Worm (Caenorhabditis elegans): Measurements from ENCODE around the gene vps-16.

DNA sequence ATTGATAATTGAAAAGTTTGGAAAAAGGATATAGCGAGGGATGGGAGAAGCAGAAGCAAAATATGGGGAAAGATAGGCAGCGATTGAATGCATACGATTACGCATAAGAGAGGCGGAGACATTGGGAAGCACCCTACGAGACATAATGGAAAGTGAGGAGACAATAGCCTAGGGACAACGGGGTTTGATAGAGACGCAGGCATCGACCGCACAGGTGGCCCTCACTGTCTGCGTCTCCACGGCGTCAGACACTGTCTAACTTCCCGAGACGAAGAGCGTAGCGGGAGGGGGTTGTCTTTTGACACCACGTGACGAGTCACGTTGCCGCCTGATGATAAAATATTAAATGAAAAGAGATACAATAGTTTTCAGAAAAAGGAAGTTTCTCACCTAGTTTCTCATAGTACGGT is 12.0 kb upstream of the vps-16 start:
- TF ChIP-seq ceh-8 (GFP tag; optimal IDR thresholded peaks at IDR 0.05) (peak; percentile 52), nhr-77 (tag; optimal IDR thresholded peaks at IDR 0.05) (peak; percentile 60), nhr-19 (GFP tag; conservative IDR thresholded peaks at IDR 0.05) (peak; percentile 96), unc-62 (GFP tag; optimal IDR thresholded peaks at IDR 0.05) (no peak), mab-9 (GFP tag; IDR thresholded peaks at IDR 0.05) (peak; percentile 91), nhr-76 (tag; optimal IDR thresholded peaks at IDR 0.05) (no peak), efl-3 (GFP tag; optimal IDR thresholded peaks at IDR 0.05) (peak; percentile 61), nhr-71 (tag; optimal IDR thresholded peaks at IDR 0.05) (peak; percentile 99), skn-1 (tag; optimal IDR thresholded peaks at IDR 0.05) (peak; percentile 83), ces-1 (GFP tag; optimal IDR thresholded peaks at IDR 0.05) (no peak)
